Worm (Caenorhabditis elegans): ENCODE data around the gene gei-4.

DNA sequence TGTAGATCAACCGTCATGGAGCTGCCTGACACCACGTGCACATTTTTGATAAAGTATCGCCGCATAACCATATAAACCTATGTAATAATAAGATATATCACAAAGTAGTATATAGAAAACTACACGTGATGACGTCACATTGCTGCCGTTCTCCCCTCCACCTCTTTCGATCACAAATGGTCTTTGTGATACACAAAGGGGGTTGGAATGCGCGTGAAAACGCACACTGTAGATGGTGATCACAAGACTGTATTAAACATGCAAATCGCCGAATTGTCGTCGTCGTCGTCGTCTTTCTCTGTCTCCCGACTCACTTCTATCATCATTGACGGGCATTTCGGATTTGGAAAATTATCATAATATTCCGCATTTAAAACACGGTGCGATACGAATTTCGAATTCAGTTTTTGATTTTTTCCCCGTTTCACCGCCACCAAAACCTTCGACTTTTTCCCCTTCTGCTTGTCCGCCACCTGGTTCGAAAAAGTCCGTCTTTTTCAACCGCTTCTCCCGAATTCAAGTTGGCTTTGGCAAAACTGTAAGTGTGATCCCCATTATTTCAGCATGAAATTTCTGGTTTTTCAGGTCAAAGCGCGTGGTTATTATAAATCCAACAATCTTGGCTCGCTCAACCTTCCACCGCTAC is 47.7 kb upstream of the gei-4 start, which contains the start of the genes Y55B1BL.1 and Y55B1BL.2:
- no peak for TF ChIP-seq flt-1 (GFP tag; IDR thresholded peaks at IDR 0.05)
- TF ChIP-seq T22C8.4 (GFP tag; IDR thresholded peaks at IDR 0.05) = no peak
- no peak for TF ChIP-seq ztf-23 (GFP tag; IDR thresholded peaks at IDR 0.05)
- TF ChIP-seq ref-1 (GFP tag; conservative IDR thresholded peaks at IDR 0.05) = no peak
- TF ChIP-seq ztf-29 (GFP tag; IDR thresholded peaks at IDR 0.05) = no peak
- no peak for TF ChIP-seq klf-2 (GFP tag; conservative IDR thresholded peaks at IDR 0.05)
- no peak for TF ChIP-seq med-1 (GFP tag; optimal IDR thresholded peaks at IDR 0.05; ENCODE audit: insufficient read depth)
- TF ChIP-seq cog-1 (tag; optimal IDR thresholded peaks at IDR 0.05) = no peak
- no peak for TF ChIP-seq tab-1 (GFP tag; IDR thresholded peaks at IDR 0.05)
